Worm (Caenorhabditis elegans) whole organism, mixed stage, embryonic: ENCODE measurements around the gene pqn-65.

ENCODE experiments used
- M03D4.4 ChIP-seq: sonication (generic microtip); optimal IDR thresholded peaks from 2 replicates; lab custom pipeline; 2017; ENCODE audit warnings: mild to moderate bottlenecking, missing genetic modification characterization, missing compliant biosample characterization
- bed-3 ChIP-seq: fragments of 200-800 bp; sonication (Bioruptor generic); optimal IDR thresholded peaks from 3 replicates; lab custom pipeline; 2018; ENCODE audit warnings: mild to moderate bottlenecking, missing genetic modification characterization, moderate library complexity, missing compliant biosample characterization
- blmp-1 ChIP-seq: fragments of 150-350 bp; optimal IDR thresholded peaks from 2 replicates; lab custom pipeline; 2014; ENCODE audit warnings: missing biosample characterization, missing genetic modification characterization
- ceh-39 ChIP-seq: fragments of 150-350 bp; optimal IDR thresholded peaks from 2 replicates; lab custom pipeline; 2014; ENCODE audit warnings: missing biosample characterization, missing genetic modification characterization
- ceh-43 ChIP-seq: fragments of 200-800 bp; sonication (Bioruptor generic); optimal IDR thresholded peaks from 2 replicates; lab custom pipeline; 2018; ENCODE audit warnings: mild to moderate bottlenecking, missing genetic modification characterization, moderate library complexity, missing compliant biosample characterization
- ceh-83 ChIP-seq: fragments of 200-800 bp; sonication (Bioruptor generic); optimal IDR thresholded peaks from 2 replicates; lab custom pipeline; 2018; ENCODE audit warnings: mild to moderate bottlenecking, missing genetic modification characterization, missing compliant biosample characterization
- ces-1 ChIP-seq: fragments of 150-350 bp; optimal IDR thresholded peaks from 2 replicates; lab custom pipeline; 2014; ENCODE audit warnings: missing biosample characterization, missing genetic modification reagents, missing genetic modification characterization
- cnd-1 ChIP-seq: fragments of 200-800 bp; sonication (Bioruptor generic); optimal IDR thresholded peaks from 2 replicates; lab custom pipeline; 2018; ENCODE audit warnings: mild to moderate bottlenecking, missing genetic modification characterization, missing compliant biosample characterization
- drap-1 ChIP-seq: fragments of 200-800 bp; sonication (Bioruptor generic); optimal IDR thresholded peaks from 3 replicates; lab custom pipeline; 2018; ENCODE audit warnings: mild to moderate bottlenecking, missing genetic modification characterization, missing compliant biosample characterization
- elt-1 ChIP-seq: sonication (generic microtip); optimal IDR thresholded peaks from 2 replicates; lab custom pipeline; 2017; ENCODE audit warnings: missing genetic modification characterization, mild to moderate bottlenecking, missing compliant biosample characterization, antibody characterized with exemption, moderate library complexity, borderline replicate concordance; ENCODE audit not compliant: insufficient read depth
- elt-3 ChIP-seq: fragments of 150-350 bp; optimal IDR thresholded peaks from 2 replicates; lab custom pipeline; 2014; ENCODE audit warnings: missing biosample characterization, missing genetic modification characterization
- flh-1 ChIP-seq: fragments of 200-800 bp; sonication (Bioruptor generic); optimal IDR thresholded peaks from 2 replicates; lab custom pipeline; 2018; ENCODE audit warnings: mild to moderate bottlenecking, missing genetic modification characterization, moderate library complexity, missing compliant biosample characterization
- ham-2 ChIP-seq: fragments of 200-800 bp; sonication (Bioruptor generic); optimal IDR thresholded peaks from 2 replicates; lab custom pipeline; 2018; ENCODE audit warnings: mild to moderate bottlenecking, missing genetic modification characterization, missing compliant biosample characterization
- hlh-1 ChIP-seq: fragments of 150-350 bp; optimal IDR thresholded peaks from 2 replicates; lab custom pipeline; 2014; ENCODE audit warnings: missing biosample characterization, missing genetic modification reagents, missing genetic modification characterization
- lin-13 ChIP-seq: fragments of 150-350 bp; optimal IDR thresholded peaks from 2 replicates; lab custom pipeline; 2014; ENCODE audit warnings: missing biosample characterization, missing genetic modification characterization
- lin-32 ChIP-seq: fragments of 200-800 bp; sonication (Bioruptor generic); optimal IDR thresholded peaks from 2 replicates; lab custom pipeline; 2018; ENCODE audit warnings: mild to moderate bottlenecking, missing genetic modification characterization, missing compliant biosample characterization
- lsy-2 ChIP-seq: fragments of 150-350 bp; optimal IDR thresholded peaks from 2 replicates; lab custom pipeline; 2014; ENCODE audit warnings: missing biosample characterization, missing genetic modification characterization
- mab-5 ChIP-seq: fragments of 150-350 bp; optimal IDR thresholded peaks from 2 replicates; lab custom pipeline; 2014; ENCODE audit warnings: missing biosample characterization, missing genetic modification characterization
- mep-1 ChIP-seq: fragments of 150-350 bp; optimal IDR thresholded peaks from 2 replicates; lab custom pipeline; 2017; ENCODE audit warnings: missing biosample characterization, missing genetic modification reagents, missing genetic modification characterization, inconsistent platforms
- mls-2 ChIP-seq: sonication (generic microtip); optimal IDR thresholded peaks from 2 replicates; lab custom pipeline; 2016; ENCODE audit warnings: mild to moderate bottlenecking, missing genetic modification characterization, moderate library complexity, missing compliant biosample characterization
- nhr-12 ChIP-seq: fragments of 150-350 bp; optimal IDR thresholded peaks from 2 replicates; lab custom pipeline; 2014; ENCODE audit warnings: missing biosample characterization, missing genetic modification characterization
- nhr-2 ChIP-seq: fragments of 150-350 bp; optimal IDR thresholded peaks from 2 replicates; lab custom pipeline; 2014; ENCODE audit warnings: missing biosample characterization, missing genetic modification characterization
- nhr-237 ChIP-seq: fragments of 150-350 bp; optimal IDR thresholded peaks from 2 replicates; lab custom pipeline; 2014; ENCODE audit warnings: missing biosample characterization, missing genetic modification characterization
- nhr-28 ChIP-seq: fragments of 150-350 bp; optimal IDR thresholded peaks from 2 replicates; lab custom pipeline; 2014; ENCODE audit warnings: missing biosample characterization, missing genetic modification characterization
- nhr-76 ChIP-seq: sonication (generic microtip); optimal IDR thresholded peaks from 2 replicates; lab custom pipeline; 2017; ENCODE audit warnings: missing biosample characterization, missing genetic modification characterization
- sem-2 ChIP-seq: fragments of 200-800 bp; sonication (Bioruptor generic); optimal IDR thresholded peaks from 2 replicates; lab custom pipeline; 2018; ENCODE audit warnings: mild to moderate bottlenecking, missing genetic modification characterization, missing compliant biosample characterization
- snpc-4 ChIP-seq: fragments of 150-350 bp; optimal IDR thresholded peaks from 2 replicates; lab custom pipeline; 2014; ENCODE audit warnings: missing biosample characterization, missing genetic modification characterization
- sptf-1 ChIP-seq: sonication (generic microtip); optimal IDR thresholded peaks from 2 replicates; lab custom pipeline; 2017; ENCODE audit warnings: mild to moderate bottlenecking, missing genetic modification characterization, moderate library complexity, missing compliant biosample characterization
- tbx-8 ChIP-seq: fragments of 200-800 bp; sonication (Bioruptor generic); optimal IDR thresholded peaks from 2 replicates; lab custom pipeline; 2018; ENCODE audit warnings: mild to moderate bottlenecking, missing genetic modification characterization, moderate library complexity, missing compliant biosample characterization
- unc-120 ChIP-seq: sonication (generic microtip); optimal IDR thresholded peaks from 2 replicates; lab custom pipeline; 2017; ENCODE audit warnings: missing genetic modification characterization, missing compliant biosample characterization; ENCODE audit not compliant: poor library complexity, severe bottlenecking
- unc-62 ChIP-seq: fragments of 150-350 bp; optimal IDR thresholded peaks from 2 replicates; lab custom pipeline; 2014; ENCODE audit warnings: missing biosample characterization, missing genetic modification reagents, missing genetic modification characterization
- zip-8 ChIP-seq: fragments of 150-350 bp; optimal IDR thresholded peaks from 2 replicates; lab custom pipeline; 2014; ENCODE audit warnings: missing biosample characterization, missing genetic modification characterization
- ztf-11 ChIP-seq: fragments of 150-350 bp; optimal IDR thresholded peaks from 2 replicates; lab custom pipeline; 2014; ENCODE audit warnings: missing biosample characterization, missing genetic modification characterization

pqn-65 gene

ce11 chrX:4588462-4588861 is 31.0 kb downstream of the pqn-65 start, which contains the start of gene lnp-1:
Gene lnp-1, plus strand, starts transcription at chrX:4588762.
- TF ChIP-seq ceh-83 (GFP tag; lab: Kevin White, UChicago) (no peak), lin-32 (GFP tag; lab: Kevin White, UChicago) (no peak), nhr-12 (tag; lab: Kevin White, UChicago) (no peak), unc-120 (tag; lab: Kevin White, UChicago) (no peak), elt-3 (tag; lab: Kevin White, UChicago) (no peak), sem-2 (GFP tag; lab: Kevin White, UChicago) (no peak), tbx-8 (no peak), ham-2 (GFP tag; lab: Kevin White, UChicago) (no peak), mab-5 (no peak), lin-13 (no peak), nhr-2 (tag; lab: Kevin White, UChicago) (no peak), nhr-28 (tag; lab: Kevin White, UChicago) (no peak)
- TF ChIP-seq, all 35 proteins: peak for 0

DNA sequence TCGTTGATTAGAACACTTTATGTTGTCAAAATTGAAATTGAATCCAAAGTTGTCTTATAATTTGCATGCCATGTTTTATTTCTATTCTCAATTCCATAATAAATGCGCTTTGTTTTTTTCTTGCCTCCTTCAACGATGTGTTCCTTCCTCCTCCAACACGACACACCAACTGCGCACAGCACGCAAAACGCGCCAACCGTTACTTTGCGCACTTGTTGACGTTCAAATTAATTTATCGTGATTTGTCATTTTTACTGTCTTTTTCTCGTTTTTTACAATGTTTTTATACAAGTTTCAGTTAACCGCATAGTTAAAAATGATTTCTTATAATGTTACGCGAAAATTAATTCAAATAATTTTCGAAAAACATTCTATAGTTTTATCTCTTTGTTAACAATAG is 31.5 kb downstream of the pqn-65 start:
- TF ChIP-seq unc-62 (GFP tag; lab: Kevin White, UChicago) (no peak), nhr-2 (tag; lab: Kevin White, UChicago) (no peak), ces-1 (GFP tag; lab: Kevin White, UChicago) (peak; percentile 68), mep-1 (peak; percentile 48), cnd-1 (tag; lab: Kevin White, UChicago) (no peak), lin-13 (peak; percentile 63), mab-5 (no peak), lsy-2 (peak; percentile 41), hlh-1 (tag; lab: Kevin White, UChicago) (peak; percentile 18)
- TF ChIP-seq, all 35 proteins: peak for 5

- TF ChIP-seq elt-3 (tag; lab: Kevin White, UChicago) (no peak), lin-13 (no peak), mep-1 (no peak), flh-1 (GFP tag; lab: Kevin White, UChicago) (no peak), mls-2 (tag; lab: Kevin White, UChicago) (no peak), ham-2 (GFP tag; lab: Kevin White, UChicago) (no peak), sptf-1 (tag; lab: Kevin White, UChicago) (no peak), ceh-39 (tag; lab: Kevin White, UChicago) (no peak), ces-1 (GFP tag; lab: Kevin White, UChicago) (no peak), lin-32 (GFP tag; lab: Kevin White, UChicago) (no peak), nhr-12 (tag; lab: Kevin White, UChicago) (no peak), lsy-2 (no peak), bed-3 (GFP tag; lab: Kevin White, UChicago) (no peak)
These were observed 32.8 kb downstream of the pqn-65 start, which contains the start of gene C05E11.2 for ce11 chrX:4586617-4587016. Gene C05E11.2, plus strand, starts transcription at chrX:4586917.

DNA sequence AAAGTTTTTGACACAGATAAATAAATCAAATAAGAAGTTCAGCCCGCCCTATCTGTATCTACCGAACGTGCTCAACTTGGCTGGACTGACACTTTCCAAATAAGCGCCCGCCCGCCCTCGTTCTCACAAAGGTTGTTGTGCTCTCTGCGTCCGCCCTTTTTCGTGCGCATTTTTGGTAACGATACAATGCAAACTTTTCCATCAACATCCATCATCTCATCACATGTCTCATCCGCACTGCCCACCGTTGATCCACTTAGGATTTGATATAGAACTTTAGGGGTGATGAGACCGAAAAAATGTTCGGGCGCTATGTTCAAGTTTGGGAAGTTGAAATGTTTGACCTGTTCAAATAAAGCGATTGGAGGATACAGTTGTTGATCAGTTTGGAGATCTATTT is 33.9 kb downstream of the pqn-65 start, which contains the start of gene C05E11.7:
C05E11.7 (minus strand) TSS at position 101 of the 400 bp plus-strand sequence.
- TF ChIP-seq M03D4.4 (tag; lab: Kevin White, UChicago) (no peak), ceh-39 (tag; lab: Kevin White, UChicago) (no peak), nhr-237 (tag; lab: Kevin White, UChicago) (no peak), unc-62 (GFP tag; lab: Kevin White, UChicago) (no peak), mls-2 (tag; lab: Kevin White, UChicago) (no peak)

DNA sequence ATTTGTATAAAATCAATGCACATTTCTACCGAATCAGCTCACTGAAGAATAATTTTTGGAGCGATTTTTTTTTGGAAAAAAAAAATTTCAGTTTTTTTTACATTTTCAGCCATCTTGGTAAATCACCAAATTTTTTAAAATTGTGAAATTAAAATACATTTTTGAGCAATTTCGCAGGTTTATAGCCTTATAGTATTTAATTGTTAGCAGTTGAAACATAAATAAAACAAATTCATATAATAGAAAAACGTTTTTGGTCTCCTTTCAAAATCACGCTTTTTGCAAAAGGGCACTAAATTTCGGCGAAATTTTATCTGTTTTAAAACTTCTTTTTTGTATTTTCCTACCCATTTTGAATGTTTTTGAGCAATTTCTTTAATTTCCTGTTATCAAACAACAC is 40.9 kb downstream of the pqn-65 start:
- no peak for TF ChIP-seq zip-8 (tag; lab: Kevin White, UChicago)
- no peak for TF ChIP-seq lin-13
- TF ChIP-seq lin-32 (GFP tag; lab: Kevin White, UChicago): no peak
- TF ChIP-seq nhr-2 (tag; lab: Kevin White, UChicago): no peak
- TF ChIP-seq ceh-43: no peak
- no peak for TF ChIP-seq ham-2 (GFP tag; lab: Kevin White, UChicago)
- TF ChIP-seq, all 35 proteins: peak for 0

- TF ChIP-seq ceh-83 (GFP tag; lab: Kevin White, UChicago): no peak
- no peak for TF ChIP-seq nhr-76 (tag; lab: Kevin White, UChicago)
- no peak for TF ChIP-seq drap-1
- no peak for TF ChIP-seq sem-2 (GFP tag; lab: Kevin White, UChicago)
- no peak for TF ChIP-seq tbx-8
- TF ChIP-seq blmp-1 (tag; lab: Kevin White, UChicago): no peak
- no peak for TF ChIP-seq mab-5
- no peak for TF ChIP-seq ztf-11 (tag; lab: Kevin White, UChicago)
- TF ChIP-seq snpc-4 (tag; lab: Kevin White, UChicago): no peak
- TF ChIP-seq unc-120 (tag; lab: Kevin White, UChicago): no peak
- no peak for TF ChIP-seq cnd-1 (tag; lab: Kevin White, UChicago)
- no peak for TF ChIP-seq elt-1 (tag; lab: Kevin White, UChicago)
- no peak for TF ChIP-seq nhr-237 (tag; lab: Kevin White, UChicago)
- no peak for TF ChIP-seq nhr-2 (tag; lab: Kevin White, UChicago)
These were observed 41.5 kb downstream of the pqn-65 start, which contains the start of gene C05E11.3 for ce11 chrX:4577941-4578340. Gene C05E11.3, plus strand, starts transcription at chrX:4578241.
